Worm (Caenorhabditis elegans) whole organism, L4 larva: ENCODE data around the gene K02E11.5.

Experiments used
- ama-1 ChIP-seq: fragments of 150-350 bp; optimal IDR thresholded peaks from 2 replicates; lab custom pipeline; 2014; ENCODE audit warnings: inconsistent platforms, mixed read lengths
- hlh-30 ChIP-seq: sonication (generic microtip); optimal IDR thresholded peaks from 2 replicates; lab custom pipeline; 2017; ENCODE audit warnings: antibody characterized with exemption, mild to moderate bottlenecking, missing genetic modification characterization, missing compliant biosample characterization; ENCODE audit not compliant: insufficient read depth
- jun-1 ChIP-seq: fragments of 150-350 bp; optimal IDR thresholded peaks from 2 replicates; lab custom pipeline; 2014; ENCODE audit warnings: missing biosample characterization, missing genetic modification reagents, missing genetic modification characterization
- lin-13 ChIP-seq: fragments of 150-350 bp; optimal IDR thresholded peaks from 2 replicates; lab custom pipeline; 2014; ENCODE audit warnings: missing biosample characterization, missing genetic modification reagents, missing genetic modification characterization
- lin-39 ChIP-seq: fragments of 150-350 bp; optimal IDR thresholded peaks from 2 replicates; lab custom pipeline; 2014; ENCODE audit warnings: missing biosample characterization, missing genetic modification reagents, missing genetic modification characterization
- mxl-3 ChIP-seq: fragments of 200-800 bp; sonication (Bioruptor generic); optimal IDR thresholded peaks from 2 replicates; lab custom pipeline; 2018; ENCODE audit warnings: mild to moderate bottlenecking, missing genetic modification characterization, missing compliant biosample characterization
- nhr-76 ChIP-seq: fragments of 150-350 bp; optimal IDR thresholded peaks from 2 replicates; lab custom pipeline; 2014; ENCODE audit warnings: missing biosample characterization, missing genetic modification characterization
- pqm-1 ChIP-seq: sonication (generic microtip); optimal IDR thresholded peaks from 2 replicates; lab custom pipeline; 2017; ENCODE audit warnings: missing biosample characterization, missing genetic modification characterization
- snpc-4 ChIP-seq: fragments of 150-350 bp; optimal IDR thresholded peaks from 2 replicates; lab custom pipeline; 2014; ENCODE audit warnings: missing biosample characterization, missing genetic modification characterization
- zag-1 ChIP-seq: fragments of 150-350 bp; optimal IDR thresholded peaks from 2 replicates; lab custom pipeline; 2014; ENCODE audit warnings: missing biosample characterization, missing genetic modification characterization

- TF ChIP-seq lin-13 (GFP tag; lab: Kevin White, UChicago), result no peak
- no peak for TF ChIP-seq nhr-76
- no peak for TF ChIP-seq jun-1 (tag; lab: Kevin White, UChicago)
- TF ChIP-seq hlh-30 (tag; lab: Kevin White, UChicago), result no peak
- TF ChIP-seq ama-1, result no peak
- TF ChIP-seq snpc-4 (tag; lab: Kevin White, UChicago), result no peak
- no peak for TF ChIP-seq mxl-3
- TF ChIP-seq lin-39 (tag; lab: Kevin White, UChicago), result no peak
- no peak for TF ChIP-seq zag-1
- TF ChIP-seq pqm-1, result no peak
These were observed 33.7 kb downstream of the K02E11.5 start, which contains the start of gene F40G12.11 for ce11 chrV:14285803-14286202.
